Fruit fly (Drosophila melanogaster): ENCODE data around the gene yuri.
A peak's percentile ranks its signal among the peaks of the same experiment; 100 is the strongest.

- TF ChIP-seq EcR (GFP tag; optimal IDR thresholded peaks at IDR 0.05) (no peak), fd96Ca (GFP tag; IDR thresholded peaks at IDR 0.05) (no peak), rn (GFP tag; IDR thresholded peaks at IDR 0.05) (no peak), CG15710 (tag; optimal IDR thresholded peaks at IDR 0.05) (peak; percentile 44), CG8159 (tag; optimal IDR thresholded peaks at IDR 0.05) (peak; percentile 71), CG8301 (tag; optimal IDR thresholded peaks at IDR 0.05) (peak; percentile 68), gl (tag; optimal IDR thresholded peaks at IDR 0.05) (no peak), CG34367 (tag; optimal IDR thresholded peaks at IDR 0.05) (peak; percentile 25), Pif1B (GFP tag; optimal IDR thresholded peaks at IDR 0.05) (peak; percentile 40), CG4496 (GFP tag; IDR thresholded peaks at IDR 0.05) (no peak), CG14655 (GFP tag; optimal IDR thresholded peaks at IDR 0.05) (peak; percentile 67), Pif1A (GFP tag; optimal IDR thresholded peaks at IDR 0.05) (peak; percentile 29), CG13204 (GFP tag; optimal IDR thresholded peaks at IDR 0.05) (no peak)
These were observed 39.9 kb upstream of the yuri start for dm6 chr2L:15304359-15304758.

Measured in whole organism, pupa.